Worm (Caenorhabditis elegans) whole organism, L2 larva: ENCODE measurements around the gene mtm-9.

Experiments used
- R02D3.7 ChIP-seq: fragments of 150-350 bp; optimal IDR thresholded peaks from 2 replicates; lab custom pipeline; 2014; ENCODE audit warnings: missing biosample characterization, missing genetic modification characterization
- Y55F3AM.14 ChIP-seq: fragments of 200-800 bp; sonication (Bioruptor generic); optimal IDR thresholded peaks from 2 replicates; lab custom pipeline; 2018; ENCODE audit warnings: mild to moderate bottlenecking, missing genetic modification characterization, missing compliant biosample characterization
- aly-2 ChIP-seq: fragments of 150-350 bp; optimal IDR thresholded peaks from 2 replicates; lab custom pipeline; 2014; ENCODE audit warnings: missing biosample characterization, missing genetic modification characterization
- ama-1 ChIP-seq: fragments of 150-350 bp; optimal IDR thresholded peaks from 2 replicates; lab custom pipeline; 2018; ENCODE audit warnings: inconsistent platforms
- blmp-1 ChIP-seq: sonication (generic microtip); optimal IDR thresholded peaks from 2 replicates; lab custom pipeline; 2017; ENCODE audit warnings: missing genetic modification characterization, mild to moderate bottlenecking, missing compliant biosample characterization, antibody characterized with exemption, moderate library complexity; ENCODE audit not compliant: insufficient read depth
- ceh-16 ChIP-seq: fragments of 150-350 bp; optimal IDR thresholded peaks from 2 replicates; lab custom pipeline; 2014; ENCODE audit warnings: missing biosample characterization, missing genetic modification characterization
- ceh-82 ChIP-seq: fragments of 150-350 bp; optimal IDR thresholded peaks from 2 replicates; lab custom pipeline; 2014; ENCODE audit warnings: missing biosample characterization, missing genetic modification characterization
- crh-2 ChIP-seq: sonication (generic microtip); optimal IDR thresholded peaks from 2 replicates; lab custom pipeline; 2017; ENCODE audit warnings: missing biosample characterization, missing genetic modification characterization
- dmd-4 ChIP-seq: sonication (generic microtip); optimal IDR thresholded peaks from 2 replicates; lab custom pipeline; 2017; ENCODE audit warnings: missing biosample characterization, missing genetic modification characterization
- egl-27 ChIP-seq: sonication (generic microtip); optimal IDR thresholded peaks from 3 replicates; lab custom pipeline; 2017; ENCODE audit warnings: missing biosample characterization, missing genetic modification reagents, missing genetic modification characterization
- elt-1 ChIP-seq: fragments of 150-350 bp; optimal IDR thresholded peaks from 2 replicates; lab custom pipeline; 2014; ENCODE audit warnings: missing biosample characterization, missing genetic modification characterization
- elt-3 ChIP-seq: sonication (generic microtip); optimal IDR thresholded peaks from 2 replicates; lab custom pipeline; 2017; ENCODE audit warnings: missing biosample characterization, missing genetic modification characterization
- fos-1 ChIP-seq: fragments of 150-350 bp; optimal IDR thresholded peaks from 2 replicates; lab custom pipeline; 2014; ENCODE audit warnings: missing biosample characterization, missing genetic modification characterization
- gmeb-1 ChIP-seq: fragments of 150-350 bp; optimal IDR thresholded peaks from 2 replicates; lab custom pipeline; 2014; ENCODE audit warnings: missing biosample characterization, missing genetic modification characterization
- lin-11 ChIP-seq: fragments of 150-350 bp; sonication (generic microtip); optimal IDR thresholded peaks from 2 replicates; lab custom pipeline; 2014; ENCODE audit warnings: missing biosample characterization, missing genetic modification characterization, inconsistent platforms, mixed read lengths
- lin-13 ChIP-seq: fragments of 150-350 bp; optimal IDR thresholded peaks from 2 replicates; lab custom pipeline; 2014; ENCODE audit warnings: missing biosample characterization, missing genetic modification reagents, missing genetic modification characterization
- lin-39 ChIP-seq: fragments of 150-350 bp; optimal IDR thresholded peaks from 2 replicates; lab custom pipeline; 2014; ENCODE audit warnings: missing biosample characterization, missing genetic modification reagents, missing genetic modification characterization
- lsy-2 ChIP-seq, 2 experiments: fragments of 150-350 bp in 1 of 2; sonication (generic microtip) in 1 of 2; optimal IDR thresholded peaks; 2 replicates each; lab custom pipeline; 2014 to 2017; ENCODE audit warnings: missing biosample characterization in 2 of 2, missing genetic modification characterization in 2 of 2
- mab-5 ChIP-seq: fragments of 150-350 bp; optimal IDR thresholded peaks from 2 replicates; lab custom pipeline; 2014; ENCODE audit warnings: missing biosample characterization, missing genetic modification characterization
- mbf-1 ChIP-seq: sonication (generic microtip); optimal IDR thresholded peaks from 2 replicates; lab custom pipeline; 2017; ENCODE audit warnings: missing biosample characterization, missing genetic modification characterization
- mdl-1 ChIP-seq, 2 experiments: fragments of 150-350 bp in 1 of 2; sonication (generic microtip) in 1 of 2; optimal IDR thresholded peaks; 2 replicates each; lab custom pipeline; 2017; ENCODE audit warnings: missing biosample characterization in 2 of 2, missing genetic modification characterization in 2 of 2
- nhr-12 ChIP-seq: fragments of 150-350 bp; optimal IDR thresholded peaks from 2 replicates; lab custom pipeline; 2014; ENCODE audit warnings: missing biosample characterization, missing genetic modification characterization
- nhr-21 ChIP-seq: fragments of 150-350 bp; optimal IDR thresholded peaks from 2 replicates; lab custom pipeline; 2014; ENCODE audit warnings: missing biosample characterization, missing genetic modification characterization
- nhr-23 ChIP-seq: fragments of 150-350 bp; optimal IDR thresholded peaks from 2 replicates; lab custom pipeline; 2014; ENCODE audit warnings: missing biosample characterization, missing genetic modification reagents, missing genetic modification characterization
- nhr-6 ChIP-seq: fragments of 150-350 bp; optimal IDR thresholded peaks from 2 replicates; lab custom pipeline; 2014; ENCODE audit warnings: missing biosample characterization, missing genetic modification characterization
- nhr-77 ChIP-seq: fragments of 150-350 bp; optimal IDR thresholded peaks from 2 replicates; lab custom pipeline; 2014; ENCODE audit warnings: missing biosample characterization, missing genetic modification characterization
- peb-1 ChIP-seq: fragments of 150-350 bp; optimal IDR thresholded peaks from 2 replicates; lab custom pipeline; 2014; ENCODE audit warnings: missing biosample characterization, missing genetic modification characterization
- sem-4 ChIP-seq: fragments of 150-350 bp; optimal IDR thresholded peaks from 2 replicates; lab custom pipeline; 2014; ENCODE audit warnings: missing biosample characterization, missing genetic modification reagents, missing genetic modification characterization
- skn-1 ChIP-seq: sonication (generic microtip); optimal IDR thresholded peaks from 2 replicates; lab custom pipeline; 2017; ENCODE audit warnings: missing biosample characterization, missing genetic modification characterization
- sma-3 ChIP-seq: sonication (generic microtip); optimal IDR thresholded peaks from 2 replicates; lab custom pipeline; 2016; ENCODE audit warnings: missing genetic modification reagents, missing genetic modification characterization, missing compliant biosample characterization
- snpc-4 ChIP-seq: fragments of 150-350 bp; optimal IDR thresholded peaks from 2 replicates; lab custom pipeline; 2014; ENCODE audit warnings: missing biosample characterization, missing genetic modification characterization
- unc-55 ChIP-seq: fragments of 150-350 bp; sonication (generic microtip); optimal IDR thresholded peaks from 3 replicates; lab custom pipeline; 2014; ENCODE audit warnings: missing biosample characterization, missing genetic modification reagents, missing genetic modification characterization
- unc-62 ChIP-seq: fragments of 150-350 bp; optimal IDR thresholded peaks from 2 replicates; lab custom pipeline; 2014; ENCODE audit warnings: missing biosample characterization, missing genetic modification reagents, missing genetic modification characterization
- zag-1 ChIP-seq: fragments of 150-350 bp; optimal IDR thresholded peaks from 2 replicates; lab custom pipeline; 2014; ENCODE audit warnings: missing biosample characterization, missing genetic modification characterization
- ztf-1 ChIP-seq: fragments of 200-800 bp; sonication (Bioruptor generic); conservative IDR thresholded peaks from 2 replicates; pipeline ENCODE4 v1.3.6; 2022; ENCODE audit warnings: missing genetic modification characterization, missing compliant biosample characterization
- ztf-11 ChIP-seq: sonication (generic microtip); optimal IDR thresholded peaks from 2 replicates; lab custom pipeline; 2017; ENCODE audit warnings: missing biosample characterization, missing genetic modification characterization

Gene mtm-9

ce11 chrV:3704688-3705087, 38.7 kb upstream of the mtm-9 start, which contains the start of gene lin-40:
Gene lin-40, plus strand, starts transcription at chrV:3704988.
- TF ChIP-seq nhr-6 (tag; lab: Kevin White, UChicago) = no peak
- no peak for TF ChIP-seq egl-27 (tag; lab: Kevin White, UChicago)
- no peak for TF ChIP-seq dmd-4 (tag; lab: Kevin White, UChicago)
- no peak for TF ChIP-seq gmeb-1 (tag; lab: Kevin White, UChicago)
- no peak for TF ChIP-seq blmp-1 (tag; lab: Kevin White, UChicago)
- no peak for TF ChIP-seq nhr-23 (tag; lab: Kevin White, UChicago)
- no peak for TF ChIP-seq lin-11 (tag; lab: Kevin White, UChicago)
- TF ChIP-seq Y55F3AM.14 (GFP tag; lab: Kevin White, UChicago) = no peak
- TF ChIP-seq crh-2 (tag; lab: Kevin White, UChicago) = no peak
- no peak for TF ChIP-seq unc-62
- TF ChIP-seq mbf-1 (tag; lab: Kevin White, UChicago) = no peak
- no peak for TF ChIP-seq ama-1 (lab: Kevin White, UChicago)
- TF ChIP-seq elt-3 (tag; lab: Kevin White, UChicago) = no peak
- no peak for TF ChIP-seq lin-39 (tag; lab: Kevin White, UChicago)
- TF ChIP-seq lin-13 = no peak
- no peak for TF ChIP-seq nhr-77 (tag; lab: Kevin White, UChicago)
- no peak for TF ChIP-seq sma-3
- TF ChIP-seq R02D3.7 (tag; lab: Kevin White, UChicago) = no peak
- no peak for TF ChIP-seq aly-2 (tag; lab: Kevin White, UChicago)

DNA sequence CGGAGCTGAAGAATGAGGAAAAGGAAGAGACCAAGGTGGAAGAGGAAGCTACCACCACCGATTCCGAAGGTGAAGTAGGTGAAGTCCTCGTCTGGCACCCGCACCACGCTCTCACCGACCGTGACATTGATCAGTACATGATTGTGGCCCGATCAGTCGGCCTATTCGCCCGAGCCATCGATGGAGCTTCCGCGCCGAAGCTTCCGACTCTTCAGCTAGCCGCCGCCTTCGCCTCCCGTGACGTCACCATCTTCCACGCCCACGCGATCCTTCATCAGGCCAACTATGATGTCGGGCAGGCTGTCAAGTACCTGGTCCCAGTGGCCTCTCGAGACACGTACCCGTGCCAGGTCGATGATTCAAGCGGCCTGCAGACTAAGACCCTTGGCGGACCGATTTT, 37.2 kb upstream of the mtm-9 start:
- TF ChIP-seq nhr-6 (tag; lab: Kevin White, UChicago) (no peak), nhr-21 (tag; lab: Kevin White, UChicago) (no peak), lin-39 (tag; lab: Kevin White, UChicago) (no peak), unc-62 (no peak), peb-1 (tag; lab: Kevin White, UChicago) (no peak), ztf-11 (tag; lab: Kevin White, UChicago) (no peak), fos-1 (no peak), egl-27 (tag; lab: Kevin White, UChicago) (no peak), unc-55 (no peak), ceh-16 (no peak), Y55F3AM.14 (GFP tag; lab: Kevin White, UChicago) (no peak), ztf-1 (GFP tag; lab: Robert Waterston, UW) (no peak)

- TF ChIP-seq snpc-4 (tag; lab: Kevin White, UChicago) (no peak), nhr-77 (tag; lab: Kevin White, UChicago) (no peak), egl-27 (tag; lab: Kevin White, UChicago) (no peak), ztf-11 (tag; lab: Kevin White, UChicago) (no peak), unc-62 (no peak), gmeb-1 (tag; lab: Kevin White, UChicago) (no peak), zag-1 (tag; lab: Kevin White, UChicago) (no peak), aly-2 (tag; lab: Kevin White, UChicago) (no peak), mdl-1 (tag; optimal IDR thresholded peaks at IDR 0.05; lab: Kevin White, UChicago) (no peak), ztf-1 (GFP tag; lab: Robert Waterston, UW) (no peak), nhr-23 (tag; lab: Kevin White, UChicago) (no peak), R02D3.7 (tag; lab: Kevin White, UChicago) (no peak)
Observed at ce11 chrV:3706893-3707292, 36.5 kb upstream of the mtm-9 start.

ce11 chrV:3711544-3711943, 31.8 kb upstream of the mtm-9 start:
- TF ChIP-seq nhr-12 = no peak
- TF ChIP-seq skn-1 (tag; lab: Kevin White, UChicago) = no peak
- TF ChIP-seq lsy-2 (tag; optimal IDR thresholded peaks at IDR 0.05; lab: Kevin White, UChicago) = no peak
- no peak for TF ChIP-seq ama-1 (lab: Kevin White, UChicago)
- TF ChIP-seq gmeb-1 (tag; lab: Kevin White, UChicago) = no peak
- no peak for TF ChIP-seq mdl-1 (tag; optimal IDR thresholded peaks at IDR 0.05; lab: Kevin White, UChicago)
- no peak for TF ChIP-seq R02D3.7 (tag; lab: Kevin White, UChicago)
- TF ChIP-seq mab-5 = no peak
- no peak for TF ChIP-seq nhr-77 (tag; lab: Kevin White, UChicago)
- no peak for TF ChIP-seq ceh-82
- no peak for TF ChIP-seq elt-3 (tag; lab: Kevin White, UChicago)
- no peak for TF ChIP-seq sem-4
- TF ChIP-seq unc-55 = no peak
- TF ChIP-seq elt-1 (tag; lab: Kevin White, UChicago) = no peak
- TF ChIP-seq peb-1 (tag; lab: Kevin White, UChicago) = no peak
- no peak for TF ChIP-seq nhr-23 (tag; lab: Kevin White, UChicago)
- TF ChIP-seq nhr-21 (tag; lab: Kevin White, UChicago) = no peak
